Worm (Caenorhabditis elegans) whole organism, young adult: Measurements from ENCODE around the gene atgp-2.

Experiments
- F37B4.10 ChIP-seq: fragments of 200-800 bp; sonication (Bioruptor generic); IDR thresholded peaks from 2 replicates; pipeline ENCODE4 v1.3.6; 2022; ENCODE audit warnings: missing genetic modification characterization, missing compliant biosample characterization
- F39B2.1 ChIP-seq: fragments of 200-800 bp; sonication (Bioruptor generic); IDR thresholded peaks from 2 replicates; pipeline ENCODE4 v1.3.6; 2022; ENCODE audit warnings: missing genetic modification reagents, missing genetic modification characterization, missing compliant biosample characterization
- F52B5.7 ChIP-seq: sonication (generic microtip); optimal IDR thresholded peaks from 2 replicates; lab custom pipeline; 2016; ENCODE audit warnings: mild to moderate bottlenecking, missing genetic modification characterization, missing compliant biosample characterization
- Y53F4B.3 ChIP-seq: fragments of 200-800 bp; sonication (Bioruptor generic); IDR thresholded peaks from 2 replicates; pipeline ENCODE4 v1.3.6; 2022; ENCODE audit warnings: missing genetic modification reagents, missing genetic modification characterization, missing compliant biosample characterization
- attf-3 ChIP-seq: fragments of 200-800 bp; sonication (Bioruptor generic); conservative IDR thresholded peaks from 2 replicates; pipeline ENCODE4 v1.3.6; 2022; ENCODE audit warnings: missing genetic modification reagents, missing genetic modification characterization, missing compliant biosample characterization
- dpl-1 ChIP-seq: fragments of 150-350 bp; optimal IDR thresholded peaks from 2 replicates; lab custom pipeline; 2014; ENCODE audit warnings: missing biosample characterization, missing genetic modification reagents, missing genetic modification characterization
- efl-1 ChIP-seq: fragments of 150-350 bp; optimal IDR thresholded peaks from 2 replicates; lab custom pipeline; 2014; ENCODE audit warnings: missing biosample characterization, missing genetic modification reagents, missing genetic modification characterization
- ets-4 ChIP-seq: fragments of 200-800 bp; sonication (Bioruptor generic); optimal IDR thresholded peaks from 2 replicates; lab custom pipeline; 2018; ENCODE audit warnings: mild to moderate bottlenecking, missing genetic modification characterization, missing compliant biosample characterization
- lsy-27 ChIP-seq: sonication (generic microtip); optimal IDR thresholded peaks from 2 replicates; lab custom pipeline; 2017; ENCODE audit warnings: missing genetic modification characterization, mild to moderate bottlenecking, missing compliant biosample characterization, antibody characterized with exemption, missing genotype, borderline replicate concordance; ENCODE audit not compliant: insufficient read depth
- nfyb-1 ChIP-seq: fragments of 200-800 bp; sonication (Bioruptor generic); IDR thresholded peaks from 2 replicates; pipeline ENCODE4 v1.3.6; 2022; ENCODE audit warnings: missing genetic modification reagents, missing genetic modification characterization, missing compliant biosample characterization
- nhr-90 ChIP-seq: sonication (generic microtip); optimal IDR thresholded peaks from 2 replicates; lab custom pipeline; 2016; ENCODE audit warnings: missing genotype, mild to moderate bottlenecking, missing genetic modification characterization, missing compliant biosample characterization

ce11 chrII:14668608-14669007 is 24.7 kb upstream of the atgp-2 start:
- TF ChIP-seq lsy-27 (tag; lab: Kevin White, UChicago) (no peak), nfyb-1 (GFP tag; lab: Robert Waterston, UW) (no peak), nhr-90 (tag; lab: Kevin White, UChicago) (no peak), F37B4.10 (GFP tag; lab: Robert Waterston, UW) (no peak), F39B2.1 (no peak), dpl-1 (GFP tag; lab: Kevin White, UChicago) (no peak), Y53F4B.3 (no peak), F52B5.7 (no peak), efl-1 (GFP tag; lab: Kevin White, UChicago) (no peak), attf-3 (no peak), ets-4 (no peak)
